Fruit fly (Drosophila melanogaster) whole organism, prepupa: ENCODE results near the gene mia.

Experiments
- CG10631 ChIP-seq: fragments of 200-800 bp; sonication (Bioruptor generic); optimal IDR thresholded peaks from 2 replicates; lab custom pipeline; 2016; ENCODE audit warnings: missing biosample characterization, missing genetic modification characterization
- CG11294 ChIP-seq: fragments of 200-800 bp; sonication (Bioruptor generic); IDR thresholded peaks from 2 replicates; pipeline ENCODE4 v1.3.6; 2022; ENCODE audit warnings: missing biosample characterization, missing genetic modification characterization
- CG15336 ChIP-seq: fragments of 200-800 bp; sonication (Bioruptor generic); IDR thresholded peaks from 2 replicates; pipeline ENCODE4 v1.3.6; 2022; ENCODE audit warnings: missing biosample characterization, missing genetic modification characterization
- CG31627 ChIP-seq: fragments of 200-800 bp; sonication (Bioruptor generic); optimal IDR thresholded peaks from 3 replicates; lab custom pipeline; 2016; ENCODE audit warnings: missing biosample characterization, missing genetic modification characterization
- CG32006 ChIP-seq: fragments of 200-800 bp; sonication (Bioruptor generic); optimal IDR thresholded peaks from 3 replicates; lab custom pipeline; 2017; ENCODE audit warnings: missing biosample characterization, mild to moderate bottlenecking, missing genetic modification characterization
- CG3919 ChIP-seq: fragments of 200-800 bp; sonication (Bioruptor generic); optimal IDR thresholded peaks from 3 replicates; lab custom pipeline; 2016; ENCODE audit warnings: missing biosample characterization, missing genetic modification characterization
- CG4318 ChIP-seq: fragments of 200-800 bp; sonication (Bioruptor generic); optimal IDR thresholded peaks from 3 replicates; lab custom pipeline; 2017; ENCODE audit warnings: missing biosample characterization, mild to moderate bottlenecking, missing genetic modification characterization
- CG6163 ChIP-seq: fragments of 200-800 bp; sonication (Bioruptor generic); IDR thresholded peaks from 3 replicates; pipeline ENCODE4 v1.3.6; 2022; ENCODE audit warnings: missing biosample characterization, missing genetic modification characterization
- CG6276 ChIP-seq: fragments of 200-800 bp; sonication (Bioruptor generic); optimal IDR thresholded peaks from 2 replicates; lab custom pipeline; 2017; ENCODE audit warnings: missing biosample characterization, mild to moderate bottlenecking, missing genetic modification characterization
- CG6792 ChIP-seq: fragments of 200-800 bp; sonication (Bioruptor generic); optimal IDR thresholded peaks from 3 replicates; lab custom pipeline; 2016; ENCODE audit warnings: missing biosample characterization, missing genetic modification characterization
- CG6854 ChIP-seq: fragments of 200-800 bp; sonication (Bioruptor generic); optimal IDR thresholded peaks from 2 replicates; lab custom pipeline; 2017; ENCODE audit warnings: missing biosample characterization, mild to moderate bottlenecking, missing genetic modification characterization
- CG7368 ChIP-seq: fragments of 200-800 bp; sonication (Bioruptor generic); optimal IDR thresholded peaks from 3 replicates; lab custom pipeline; 2016; ENCODE audit warnings: missing biosample characterization, missing genetic modification characterization
- CG8119 ChIP-seq: fragments of 200-800 bp; sonication (Bioruptor generic); IDR thresholded peaks from 3 replicates; pipeline ENCODE4 v1.3.6; 2022; ENCODE audit warnings: missing biosample characterization, missing genetic modification characterization
- CG8632 ChIP-seq: fragments of 200-800 bp; sonication (Bioruptor generic); optimal IDR thresholded peaks from 3 replicates; lab custom pipeline; 2016; ENCODE audit warnings: missing biosample characterization, missing genetic modification characterization
- CG9139 ChIP-seq: fragments of 200-800 bp; sonication (Bioruptor generic); optimal IDR thresholded peaks from 3 replicates; lab custom pipeline; 2017; ENCODE audit warnings: missing biosample characterization, mild to moderate bottlenecking, missing genetic modification characterization
- Eip78C ChIP-seq: fragments of 200-800 bp; sonication (Bioruptor generic); peaks from one replicate; lab custom pipeline; 2016; ENCODE audit warnings: missing biosample characterization, missing genetic modification characterization
- Gug ChIP-seq: fragments of 200-800 bp; sonication (Bioruptor generic); IDR thresholded peaks from 2 replicates; pipeline ENCODE4 v1.3.6; 2022; ENCODE audit warnings: missing biosample characterization, missing genetic modification characterization
- Hr38 ChIP-seq: sonication (Bioruptor generic); optimal IDR thresholded peaks from 2 replicates; lab custom pipeline; 2016; ENCODE audit warnings: missing biosample characterization, missing genetic modification characterization
- Hr39 ChIP-seq: fragments of 200-800 bp; sonication (Bioruptor generic); optimal IDR thresholded peaks from 2 replicates; lab custom pipeline; 2016; ENCODE audit warnings: missing biosample characterization, missing genetic modification characterization
- Hr4 ChIP-seq: fragments of 200-800 bp; sonication (Bioruptor generic); optimal IDR thresholded peaks from 3 replicates; lab custom pipeline; 2016; ENCODE audit warnings: missing biosample characterization, missing genetic modification characterization
- Lpt ChIP-seq: fragments of 200-800 bp; sonication (Bioruptor generic); optimal IDR thresholded peaks from 3 replicates; lab custom pipeline; 2016; ENCODE audit warnings: missing biosample characterization, missing genetic modification characterization
- Met ChIP-seq: fragments of 200-800 bp; sonication (Bioruptor generic); optimal IDR thresholded peaks from 3 replicates; lab custom pipeline; 2016; ENCODE audit warnings: missing biosample characterization, missing genetic modification characterization
- OdsH ChIP-seq: fragments of 200-800 bp; sonication (Bioruptor generic); optimal IDR thresholded peaks from 3 replicates; lab custom pipeline; 2016; ENCODE audit warnings: missing biosample characterization, missing genetic modification characterization
- Sox15 ChIP-seq: fragments of 200-800 bp; sonication (Bioruptor generic); optimal IDR thresholded peaks from 3 replicates; lab custom pipeline; 2016; ENCODE audit warnings: missing biosample characterization, missing genetic modification characterization
- achi ChIP-seq: fragments of 200-800 bp; sonication (Bioruptor generic); optimal IDR thresholded peaks from 3 replicates; lab custom pipeline; 2016; ENCODE audit warnings: missing biosample characterization, missing genetic modification characterization
- acj6 ChIP-seq: fragments of 200-800 bp; sonication (Bioruptor generic); optimal IDR thresholded peaks from 3 replicates; lab custom pipeline; 2016; ENCODE audit warnings: missing biosample characterization, missing genetic modification characterization
- cyc ChIP-seq: fragments of 200-800 bp; sonication (Bioruptor generic); optimal IDR thresholded peaks from 3 replicates; lab custom pipeline; 2016; ENCODE audit warnings: missing biosample characterization, missing genetic modification characterization
- dsx ChIP-seq: fragments of 200-800 bp; optimal IDR thresholded peaks from 3 replicates; lab custom pipeline; 2019; ENCODE audit warnings: missing biosample characterization, mild to moderate bottlenecking, missing genetic modification characterization, moderate library complexity; ENCODE audit not compliant: poor library complexity, severe bottlenecking
- eg ChIP-seq: fragments of 200-800 bp; sonication (Bioruptor generic); IDR thresholded peaks from 3 replicates; pipeline ENCODE4 v1.3.6; 2022; ENCODE audit warnings: missing biosample characterization, missing genetic modification characterization
- esn ChIP-seq: fragments of 200-800 bp; sonication (Bioruptor generic); optimal IDR thresholded peaks from 2 replicates; lab custom pipeline; 2016; ENCODE audit warnings: missing biosample characterization, mild to moderate bottlenecking, missing genetic modification characterization, moderate library complexity
- fkh ChIP-seq: fragments of 200-800 bp; sonication (Bioruptor generic); optimal IDR thresholded peaks from 3 replicates; lab custom pipeline; 2017; ENCODE audit warnings: missing biosample characterization, mild to moderate bottlenecking, missing genetic modification characterization, moderate library complexity
- lz ChIP-seq: fragments of 200-800 bp; sonication (Bioruptor generic); optimal IDR thresholded peaks from 3 replicates; lab custom pipeline; 2016; ENCODE audit warnings: missing biosample characterization, missing genetic modification characterization
- pdm3 ChIP-seq: fragments of 200-800 bp; sonication (Bioruptor generic); optimal IDR thresholded peaks from 3 replicates; lab custom pipeline; 2016; ENCODE audit warnings: missing biosample characterization, missing genetic modification characterization
- salr ChIP-seq, 2 experiments: fragments of 200-800 bp; sonication (Bioruptor generic); optimal IDR thresholded peaks; 3 replicates each; lab custom pipeline; 2016 to 2018; ENCODE audit warnings: missing biosample characterization in 2 of 2, missing genetic modification characterization in 2 of 2, mild to moderate bottlenecking in 1 of 2
- svp ChIP-seq: fragments of 200-800 bp; sonication (Bioruptor generic); peaks from one replicate; lab custom pipeline; 2016; ENCODE audit warnings: missing biosample characterization, missing genetic modification characterization
- topi ChIP-seq: fragments of 200-800 bp; sonication (Bioruptor generic); optimal IDR thresholded peaks from 3 replicates; lab custom pipeline; 2016; ENCODE audit warnings: missing biosample characterization, missing genetic modification characterization
- vri ChIP-seq: fragments of 200-800 bp; sonication (Bioruptor generic); optimal IDR thresholded peaks from 3 replicates; lab custom pipeline; 2016; ENCODE audit warnings: missing biosample characterization, mild to moderate bottlenecking, missing genetic modification characterization

mia gene

dm6 chr3R:5591398-5591853 lies 40.5 kb upstream of the mia start, which contains the start of the genes noi and Vha26 (continued):
- TF ChIP-seq vri (GFP tag; lab: Kevin White, UChicago) = no peak
- TF ChIP-seq Hr39 = no peak
- peak; percentile 38 for TF ChIP-seq dsx (GFP tag; lab: Kevin White, UChicago)
- TF ChIP-seq CG3919 (GFP tag; lab: Kevin White, UChicago) = no peak
- peak; percentile 37 for TF ChIP-seq cyc
- TF ChIP-seq Hr38 (GFP tag; lab: Kevin White, UChicago) = no peak
- TF ChIP-seq CG9139 (GFP tag; lab: Kevin White, UChicago) = no peak
- TF ChIP-seq, all 60 proteins: peak for 14

- TF ChIP-seq CG3919 (GFP tag; lab: Kevin White, UChicago) (no peak), Lpt (no peak), Sox15 (GFP tag; lab: Kevin White, UChicago) (no peak), CG8119 (no peak), CG10631 (no peak), Hr38 (GFP tag; lab: Kevin White, UChicago) (no peak)
These were observed 37.6 kb upstream of the mia start, which contains the start of gene PolZ2 for dm6 chr3R:5588573-5588972. TSS of gene PolZ2 (plus strand) at chr3R:5588873.

- TF ChIP-seq CG6276 (GFP tag; lab: Kevin White, UChicago) = no peak
- TF ChIP-seq CG8119 = no peak
- TF ChIP-seq lz (GFP tag; lab: Kevin White, UChicago) = peak; percentile 40
- no peak for TF ChIP-seq topi
- TF ChIP-seq CG15336 (GFP tag; lab: Robert Waterston, UW) = peak; percentile 28; the same call in 1 of the 2 replicates
- peak; percentile 31 for TF ChIP-seq cyc
- TF ChIP-seq esn (GFP tag; lab: Kevin White, UChicago) = peak; percentile 43
- TF ChIP-seq CG4318 (GFP tag; lab: Kevin White, UChicago) = no peak
- TF ChIP-seq salr (GFP tag; optimal IDR thresholded peaks at IDR 0.05; lab: Kevin White, UChicago) = no peak
- TF ChIP-seq CG31627 (GFP tag; lab: Kevin White, UChicago) = peak; percentile 18
- no peak for TF ChIP-seq CG9139 (GFP tag; lab: Kevin White, UChicago)
- no peak for TF ChIP-seq CG10631
- peak; percentile 45 for TF ChIP-seq CG6854 (GFP tag; lab: Kevin White, UChicago)
These were observed 37.0 kb upstream of the mia start, which contains the start of gene CG2926 for dm6 chr3R:5587863-5588519. TSS of gene CG2926 (minus strand) at chr3R:5588380.

dm6 chr3R:5573883-5574282 lies 22.9 kb upstream of the mia start:
- TF ChIP-seq CG8632 (GFP tag; lab: Kevin White, UChicago) (no peak), dsx (GFP tag; lab: Kevin White, UChicago) (no peak), CG7368 (GFP tag; lab: Kevin White, UChicago) (no peak), Met (GFP tag; lab: Kevin White, UChicago) (peak; percentile 44), vri (GFP tag; lab: Kevin White, UChicago) (no peak), achi (GFP tag; lab: Kevin White, UChicago) (no peak), lz (GFP tag; lab: Kevin White, UChicago) (no peak), CG8119 (no peak), cyc (peak; percentile 16), pdm3 (GFP tag; lab: Kevin White, UChicago) (no peak), CG31627 (GFP tag; lab: Kevin White, UChicago) (peak; percentile 2), topi (no peak), Hr38 (GFP tag; lab: Kevin White, UChicago) (no peak)

- no peak for TF ChIP-seq CG6276 (GFP tag; lab: Kevin White, UChicago)
- no peak for TF ChIP-seq CG6792 (GFP tag; lab: Kevin White, UChicago)
- TF ChIP-seq CG32006 = no peak
- peak; percentile 4 for TF ChIP-seq CG10631
- peak; percentile 3 for TF ChIP-seq Met (GFP tag; lab: Kevin White, UChicago)
- peak; percentile 66 for TF ChIP-seq Eip78C
- TF ChIP-seq CG6854 (GFP tag; lab: Kevin White, UChicago) = no peak
- TF ChIP-seq lz (GFP tag; lab: Kevin White, UChicago) = peak; percentile 23
- TF ChIP-seq cyc = no peak
- no peak for TF ChIP-seq CG8632 (GFP tag; lab: Kevin White, UChicago)
- no peak for TF ChIP-seq acj6 (GFP tag; lab: Kevin White, UChicago)
- TF ChIP-seq CG11294 = no peak
- peak; percentile 22 for TF ChIP-seq esn (GFP tag; lab: Kevin White, UChicago)
- TF ChIP-seq Hr4 (GFP tag; lab: Kevin White, UChicago) = peak; percentile 25
- no peak for TF ChIP-seq vri (GFP tag; lab: Kevin White, UChicago)
- TF ChIP-seq OdsH (GFP tag; lab: Kevin White, UChicago) = peak; percentile 17
- no peak for TF ChIP-seq Hr38 (GFP tag; lab: Kevin White, UChicago)
- peak; percentile 53 for TF ChIP-seq svp (GFP tag; lab: Kevin White, UChicago)
- peak; percentile 9 for TF ChIP-seq CG3919 (GFP tag; lab: Kevin White, UChicago)
- TF ChIP-seq Gug (GFP tag; lab: Robert Waterston, UW) = no peak
- TF ChIP-seq CG8119 = 0 out of 3 replicates have a peak, but pooled peaks have one; percentile 31
- peak; percentile 26 for TF ChIP-seq topi
- TF ChIP-seq CG31627 (GFP tag; lab: Kevin White, UChicago) = peak; percentile 19
- no peak for TF ChIP-seq CG6163 (GFP tag; lab: Robert Waterston, UW)
- no peak for TF ChIP-seq eg (GFP tag; lab: Robert Waterston, UW)
- peak; percentile 7 for TF ChIP-seq achi (GFP tag; lab: Kevin White, UChicago)
- TF ChIP-seq fkh (GFP tag; lab: Kevin White, UChicago) = no peak
These were observed 22.1 kb upstream of the mia start for dm6 chr3R:5572900-5573665.
